Fruit fly (Drosophila melanogaster): ENCODE measurements around the gene Hpf1.

Gene Hpf1

dm6 chr3R:5791497-5791896 is at the start of gene Hpf1:
Hpf1 (plus strand) TSS chr3R:5791879.
- no peak for TF ChIP-seq h (optimal IDR thresholded peaks at IDR 0.05)
- TF ChIP-seq Sin3A (optimal IDR thresholded peaks at IDR 0.05), result no peak
- TF ChIP-seq ttk (optimal IDR thresholded peaks at IDR 0.05), result no peak
- no peak for TF ChIP-seq psq (optimal IDR thresholded peaks at IDR 0.05)
- no peak for TF ChIP-seq insv (optimal IDR thresholded peaks at IDR 0.05)
- no peak for TF ChIP-seq Myc (optimal IDR thresholded peaks at IDR 0.05)

dm6 chr3R:5742278-5743196 is 49.1 kb upstream of the Hpf1 start, which contains the start of the genes Sym and Madm:
Sym (minus strand) TSS chr3R:5742476.
Madm (plus strand) TSS chr3R:5742510.
- TF ChIP-seq Sin3A (optimal IDR thresholded peaks at IDR 0.05), result no peak
- TF ChIP-seq h (optimal IDR thresholded peaks at IDR 0.05), result no peak
- TF ChIP-seq insv (optimal IDR thresholded peaks at IDR 0.05), result no peak
- TF ChIP-seq psq (optimal IDR thresholded peaks at IDR 0.05), result no peak
- TF ChIP-seq ttk (optimal IDR thresholded peaks at IDR 0.05), result no peak
- no peak for TF ChIP-seq Myc (optimal IDR thresholded peaks at IDR 0.05)

dm6 chr3R:5746646-5747045 is 45.0 kb upstream of the Hpf1 start:
- TF ChIP-seq h (optimal IDR thresholded peaks at IDR 0.05), result no peak

dm6 chr3R:5754594-5754993 is 37.1 kb upstream of the Hpf1 start, which contains the start of gene Dcps:
Dcps (minus strand) TSS chr3R:5754774.
- TF ChIP-seq h (optimal IDR thresholded peaks at IDR 0.05), result no peak
- no peak for TF ChIP-seq ttk (optimal IDR thresholded peaks at IDR 0.05)
- no peak for TF ChIP-seq psq (optimal IDR thresholded peaks at IDR 0.05)
- no peak for TF ChIP-seq Myc (optimal IDR thresholded peaks at IDR 0.05)
- TF ChIP-seq insv (optimal IDR thresholded peaks at IDR 0.05), result no peak
- no peak for TF ChIP-seq Sin3A (optimal IDR thresholded peaks at IDR 0.05)

dm6 chr3R:5758624-5759209 is 33.0 kb upstream of the Hpf1 start, which contains the start of gene Sec8:
Sec8 (minus strand) TSS chr3R:5758997.
- no peak for TF ChIP-seq Sin3A (optimal IDR thresholded peaks at IDR 0.05)
- no peak for TF ChIP-seq h (optimal IDR thresholded peaks at IDR 0.05)
- TF ChIP-seq ttk (optimal IDR thresholded peaks at IDR 0.05), result no peak
- TF ChIP-seq psq (optimal IDR thresholded peaks at IDR 0.05), result no peak
- no peak for TF ChIP-seq insv (optimal IDR thresholded peaks at IDR 0.05)
- TF ChIP-seq Myc (optimal IDR thresholded peaks at IDR 0.05), result no peak

- no peak for TF ChIP-seq h (optimal IDR thresholded peaks at IDR 0.05)
- no peak for TF ChIP-seq Myc (optimal IDR thresholded peaks at IDR 0.05)
- TF ChIP-seq Sin3A (optimal IDR thresholded peaks at IDR 0.05), result no peak
- TF ChIP-seq ttk (optimal IDR thresholded peaks at IDR 0.05), result no peak
- TF ChIP-seq insv (optimal IDR thresholded peaks at IDR 0.05), result no peak
- no peak for TF ChIP-seq psq (optimal IDR thresholded peaks at IDR 0.05)
These were observed 30.7 kb upstream of the Hpf1 start for dm6 chr3R:5760980-5761379.

- TF ChIP-seq Myc (optimal IDR thresholded peaks at IDR 0.05) (no peak), insv (optimal IDR thresholded peaks at IDR 0.05) (no peak), psq (optimal IDR thresholded peaks at IDR 0.05) (no peak), Sin3A (optimal IDR thresholded peaks at IDR 0.05) (no peak), ttk (optimal IDR thresholded peaks at IDR 0.05) (no peak), h (optimal IDR thresholded peaks at IDR 0.05) (no peak)
These were observed 20.0 kb upstream of the Hpf1 start for dm6 chr3R:5771614-5772202.

dm6 chr3R:5772433-5772832 is 19.2 kb upstream of the Hpf1 start:
- no peak for TF ChIP-seq Myc (optimal IDR thresholded peaks at IDR 0.05)
- no peak for TF ChIP-seq Sin3A (optimal IDR thresholded peaks at IDR 0.05)
- no peak for TF ChIP-seq ttk (optimal IDR thresholded peaks at IDR 0.05)
- TF ChIP-seq insv (optimal IDR thresholded peaks at IDR 0.05), result no peak
- no peak for TF ChIP-seq h (optimal IDR thresholded peaks at IDR 0.05)
- no peak for TF ChIP-seq psq (optimal IDR thresholded peaks at IDR 0.05)

dm6 chr3R:5778731-5779593 is 12.7 kb upstream of the Hpf1 start, which contains the start of gene jagn:
jagn (plus strand) TSS chr3R:5779315.
- TF ChIP-seq h (optimal IDR thresholded peaks at IDR 0.05), result no peak

dm6 chr3R:5780976-5781375 is 10.7 kb upstream of the Hpf1 start, which contains the start of gene CG2082:
CG2082 (minus strand) TSS chr3R:5781076.
- TF ChIP-seq Myc (optimal IDR thresholded peaks at IDR 0.05) (no peak), ttk (optimal IDR thresholded peaks at IDR 0.05) (no peak), psq (optimal IDR thresholded peaks at IDR 0.05) (no peak), insv (optimal IDR thresholded peaks at IDR 0.05) (no peak), Sin3A (optimal IDR thresholded peaks at IDR 0.05) (no peak), h (optimal IDR thresholded peaks at IDR 0.05) (no peak)

dm6 chr3R:5781462-5781861 is 10.2 kb upstream of the Hpf1 start, which contains the start of gene kat-60L1:
kat-60L1 (plus strand) TSS chr3R:5781762.
- TF ChIP-seq insv (optimal IDR thresholded peaks at IDR 0.05) (no peak), Sin3A (optimal IDR thresholded peaks at IDR 0.05) (no peak), ttk (optimal IDR thresholded peaks at IDR 0.05) (no peak)

All from Kc167 (cell line).